Fruit fly (Drosophila melanogaster) whole organism, embryonic: ENCODE measurements around the gene CG14104.

Experiments
- Atf-2 ChIP-seq: fragments of 200-800 bp; sonication (Bioruptor generic); optimal IDR thresholded peaks from 2 replicates; lab custom pipeline; 2016; ENCODE audit warnings: missing biosample characterization, missing genetic modification characterization
- Awh ChIP-seq: fragments of 200-800 bp; sonication (Bioruptor generic); IDR thresholded peaks from 2 replicates; pipeline ENCODE4, ENCODE4 v1.3.6; 2022; ENCODE audit warnings: missing biosample characterization, missing genetic modification characterization
- C15 ChIP-seq: fragments of 200-800 bp; sonication (Bioruptor generic); IDR thresholded peaks from 3 replicates; pipeline ENCODE4 v1.3.6; 2022; ENCODE audit warnings: missing biosample characterization, missing genetic modification characterization
- CG10274 ChIP-seq: fragments of 200-800 bp; sonication (Bioruptor generic); optimal IDR thresholded peaks from 3 replicates; lab custom pipeline; 2017; ENCODE audit warnings: missing biosample characterization, mild to moderate bottlenecking, missing genetic modification characterization
- CG12219 ChIP-seq: fragments of 200-800 bp; sonication (Bioruptor generic); optimal IDR thresholded peaks from 3 replicates; lab custom pipeline; 2018; ENCODE audit warnings: missing biosample characterization, mild to moderate bottlenecking, missing genetic modification characterization
- CG12299 ChIP-seq: fragments of 200-800 bp; sonication (Bioruptor generic); optimal IDR thresholded peaks from 2 replicates; lab custom pipeline; 2018; ENCODE audit warnings: missing biosample characterization, mild to moderate bottlenecking, missing genetic modification characterization
- CG14050 ChIP-seq: fragments of 200-800 bp; sonication (Bioruptor generic); IDR thresholded peaks from 3 replicates; pipeline ENCODE4 v1.3.6; 2022; ENCODE audit warnings: missing biosample characterization, missing genetic modification characterization
- CG15479 ChIP-seq: fragments of 200-800 bp; sonication (Bioruptor generic); optimal IDR thresholded peaks from 3 replicates; lab custom pipeline; 2019; ENCODE audit warnings: missing biosample characterization, mild to moderate bottlenecking, missing genetic modification characterization, moderate library complexity
- CG1603 ChIP-seq: fragments of 200-800 bp; sonication (Bioruptor generic); optimal IDR thresholded peaks from 2 replicates; lab custom pipeline; 2019; ENCODE audit warnings: missing biosample characterization, mild to moderate bottlenecking, missing genetic modification characterization, moderate library complexity
- CG17385 ChIP-seq: fragments of 200-800 bp; sonication (Bioruptor generic); optimal IDR thresholded peaks from 3 replicates; lab custom pipeline; 2018; ENCODE audit warnings: missing biosample characterization, mild to moderate bottlenecking, missing genetic modification characterization
- CG17568 ChIP-seq: fragments of 200-800 bp; sonication (Bioruptor generic); optimal IDR thresholded peaks from 2 replicates; lab custom pipeline; 2018; ENCODE audit warnings: missing biosample characterization, mild to moderate bottlenecking, missing genetic modification characterization, moderate library complexity
- CG17612 ChIP-seq: fragments of 200-800 bp; sonication (Bioruptor generic); IDR thresholded peaks from 2 replicates; pipeline ENCODE4 v1.3.6; 2022; ENCODE audit warnings: missing biosample characterization, missing genetic modification characterization
- CG2116 ChIP-seq: fragments of 200-800 bp; sonication (Bioruptor generic); optimal IDR thresholded peaks from 3 replicates; lab custom pipeline; 2018; ENCODE audit warnings: missing biosample characterization, mild to moderate bottlenecking, missing genetic modification characterization
- CG32772 ChIP-seq: fragments of 200-800 bp; sonication (Bioruptor generic); IDR thresholded peaks from 2 replicates; pipeline ENCODE4 v1.3.6; 2022; ENCODE audit warnings: missing biosample characterization, missing genetic modification characterization
- CG3281 ChIP-seq: fragments of 200-800 bp; sonication (Bioruptor generic); optimal IDR thresholded peaks from 3 replicates; lab custom pipeline; 2017; ENCODE audit warnings: missing biosample characterization, mild to moderate bottlenecking, missing genetic modification characterization
- CG4328 ChIP-seq: fragments of 200-800 bp; sonication (Bioruptor generic); optimal IDR thresholded peaks from 3 replicates; lab custom pipeline; 2017; ENCODE audit warnings: missing biosample characterization, missing genetic modification reagents, missing genetic modification characterization
- CG4730 ChIP-seq: fragments of 200-800 bp; sonication (Bioruptor generic); IDR thresholded peaks from 2 replicates; pipeline ENCODE4 v1.3.6; 2022; ENCODE audit warnings: missing biosample characterization, missing genetic modification characterization
- CG7271 ChIP-seq: fragments of 200-800 bp; sonication (Bioruptor generic); optimal IDR thresholded peaks from 2 replicates; lab custom pipeline; 2018; ENCODE audit warnings: missing biosample characterization, mild to moderate bottlenecking, missing genetic modification characterization, moderate library complexity
- CG8089 ChIP-seq: fragments of 200-800 bp; sonication (Bioruptor generic); optimal IDR thresholded peaks from 3 replicates; lab custom pipeline; 2016; ENCODE audit warnings: missing biosample characterization, missing genetic modification characterization
- CG8924 ChIP-seq: fragments of 200-800 bp; optimal IDR thresholded peaks from 3 replicates; lab custom pipeline; 2019; ENCODE audit warnings: missing biosample characterization, mild to moderate bottlenecking, missing genetic modification characterization, moderate library complexity
- CG9797 ChIP-seq: fragments of 200-800 bp; sonication (Bioruptor generic); optimal IDR thresholded peaks from 3 replicates; lab custom pipeline; 2018; ENCODE audit warnings: missing biosample characterization, mild to moderate bottlenecking, missing genetic modification characterization
- CHES-1-like ChIP-seq: fragments of 200-800 bp; sonication (Bioruptor generic); optimal IDR thresholded peaks from 2 replicates; lab custom pipeline; 2016; ENCODE audit warnings: missing biosample characterization, missing genetic modification characterization
- Dad ChIP-seq: fragments of 200-800 bp; sonication (Bioruptor generic); optimal IDR thresholded peaks from 3 replicates; lab custom pipeline; 2016; ENCODE audit warnings: missing biosample characterization, missing genetic modification characterization
- HmgZ ChIP-seq: fragments of 200-800 bp; sonication (Bioruptor generic); optimal IDR thresholded peaks from 2 replicates; lab custom pipeline; 2018; ENCODE audit warnings: missing biosample characterization, mild to moderate bottlenecking, missing genetic modification characterization
- Hr3 ChIP-seq: fragments of 200-800 bp; sonication (Bioruptor generic); optimal IDR thresholded peaks from 3 replicates; lab custom pipeline; 2016; ENCODE audit warnings: missing biosample characterization, missing genetic modification characterization
- Hr51 ChIP-seq, 2 experiments: fragments of 200-800 bp; sonication (Bioruptor generic); optimal IDR thresholded peaks; 2 replicates in 1 of 2; 3 replicates in 1 of 2; lab custom pipeline; 2016 to 2018; ENCODE audit warnings: missing biosample characterization in 2 of 2, missing genetic modification characterization in 2 of 2, mild to moderate bottlenecking in 1 of 2, moderate library complexity in 1 of 2
- MBD-R2 ChIP-seq: fragments of 200-800 bp; sonication (Bioruptor generic); IDR thresholded peaks from 2 replicates; pipeline ENCODE4 v1.3.6; 2022; ENCODE audit warnings: missing biosample characterization, missing genetic modification characterization
- Mad ChIP-seq: fragments of 200-800 bp; sonication (Bioruptor generic); optimal IDR thresholded peaks from 2 replicates; lab custom pipeline; 2016; ENCODE audit warnings: missing biosample characterization, missing genetic modification characterization
- Pdp1 ChIP-seq, 2 experiments: fragments of 200-800 bp; sonication (Bioruptor generic); optimal IDR thresholded peaks; 3 replicates each; lab custom pipeline; 2016; ENCODE audit warnings: missing biosample characterization in 2 of 2, missing genetic modification characterization in 2 of 2, mild to moderate bottlenecking in 1 of 2, moderate library complexity in 1 of 2
- Poxn ChIP-seq: fragments of 200-800 bp; sonication (Bioruptor generic); IDR thresholded peaks from 2 replicates; pipeline ENCODE4 v1.3.6; 2022; ENCODE audit warnings: missing biosample characterization, missing genetic modification characterization
- Sox102F ChIP-seq: fragments of 200-800 bp; sonication (Bioruptor generic); optimal IDR thresholded peaks from 2 replicates; lab custom pipeline; 2018; ENCODE audit warnings: missing biosample characterization, mild to moderate bottlenecking, missing genetic modification characterization, moderate library complexity
- Trl ChIP-seq, 3 experiments: fragments of >200 bp in 2 of 3; fragments of 200-800 bp in 1 of 3; sonication (Bioruptor generic) in 1 of 3; optimal IDR thresholded peaks; 2 replicates in 1 of 3; 3 replicates in 2 of 3; lab custom pipeline; 2016 to 2017; ENCODE audit warnings: missing biosample characterization in 1 of 3, missing genetic modification characterization in 1 of 3
- ash1 ChIP-seq: fragments of 200-800 bp; sonication (Bioruptor generic); optimal IDR thresholded peaks from 2 replicates; lab custom pipeline; 2018; ENCODE audit warnings: missing biosample characterization, mild to moderate bottlenecking, missing genetic modification characterization
- corto ChIP-seq: fragments of 200-800 bp; sonication (Bioruptor generic); optimal IDR thresholded peaks from 2 replicates; lab custom pipeline; 2016; ENCODE audit warnings: missing biosample characterization, mild to moderate bottlenecking, missing genetic modification characterization, moderate library complexity
- dmrt11E ChIP-seq: fragments of 200-800 bp; sonication (Bioruptor generic); optimal IDR thresholded peaks from 3 replicates; lab custom pipeline; 2018; ENCODE audit warnings: missing biosample characterization, mild to moderate bottlenecking, missing genetic modification characterization, moderate library complexity
- dpn ChIP-seq, 2 experiments: fragments of 200-800 bp; sonication (Bioruptor generic); optimal IDR thresholded peaks; 3 replicates each; lab custom pipeline; 2016; ENCODE audit warnings: missing biosample characterization in 2 of 2, missing genetic modification characterization in 2 of 2
- dysf ChIP-seq: fragments of 200-800 bp; sonication (Bioruptor generic); IDR thresholded peaks from 3 replicates; pipeline ENCODE4 v1.3.6; 2022; ENCODE audit warnings: missing biosample characterization, missing genetic modification characterization
- eve ChIP-seq, 2 experiments: fragments of >200 bp; optimal IDR thresholded peaks; 2 replicates each; lab custom pipeline; 2017; ENCODE audit warnings: missing biosample characterization in 2 of 2, missing genetic modification characterization in 2 of 2
- ewg ChIP-seq: fragments of 200-800 bp; sonication (Bioruptor generic); optimal IDR thresholded peaks from 3 replicates; lab custom pipeline; 2017; ENCODE audit warnings: mild to moderate bottlenecking, missing biosample characterization, missing genetic modification reagents, missing genetic modification characterization
- klu ChIP-seq: fragments of 200-800 bp; sonication (Bioruptor generic); IDR thresholded peaks from 2 replicates; pipeline ENCODE4 v1.3.6; 2022; ENCODE audit warnings: missing biosample characterization, missing genetic modification characterization
- luna ChIP-seq: fragments of 200-800 bp; sonication (Bioruptor generic); optimal IDR thresholded peaks from 2 replicates; lab custom pipeline; 2016; ENCODE audit warnings: missing biosample characterization, missing genetic modification characterization
- peb ChIP-seq: fragments of 200-800 bp; sonication (Bioruptor generic); IDR thresholded peaks from 2 replicates; pipeline ENCODE4 v1.3.6; 2022; ENCODE audit warnings: missing biosample characterization, missing genetic modification characterization
- row ChIP-seq: fragments of 200-800 bp; sonication (Bioruptor generic); IDR thresholded peaks from 3 replicates; pipeline ENCODE4 v1.3.6; 2022; ENCODE audit warnings: missing biosample characterization, missing genetic modification characterization
- salm ChIP-seq: fragments of 200-800 bp; sonication (Bioruptor generic); optimal IDR thresholded peaks from 2 replicates; lab custom pipeline; 2018; ENCODE audit warnings: missing biosample characterization, mild to moderate bottlenecking, missing genetic modification characterization
- sc ChIP-seq, 3 experiments: fragments of >200 bp in 2 of 3; fragments of 200-800 bp in 1 of 3; sonication (Bioruptor generic) in 1 of 3; optimal IDR thresholded peaks; 2 replicates in 2 of 3; 3 replicates in 1 of 3; lab custom pipeline; 2017; ENCODE audit warnings: mild to moderate bottlenecking in 1 of 3, missing biosample characterization in 1 of 3, missing genetic modification characterization in 1 of 3, missing genetic modification reagents in 1 of 3
- slbo ChIP-seq: fragments of 200-800 bp; sonication (Bioruptor generic); IDR thresholded peaks from 2 replicates; pipeline ENCODE4 v1.3.6; 2022; ENCODE audit warnings: missing biosample characterization, missing genetic modification characterization
- sr ChIP-seq: fragments of 200-800 bp; sonication (Bioruptor generic); IDR thresholded peaks from 3 replicates; pipeline ENCODE4 v1.3.6; 2022; ENCODE audit warnings: missing biosample characterization, missing genetic modification characterization
- tup ChIP-seq: fragments of 200-800 bp; sonication (Bioruptor generic); optimal IDR thresholded peaks from 2 replicates; lab custom pipeline; 2016; ENCODE audit warnings: missing biosample characterization, mild to moderate bottlenecking, missing genetic modification characterization, moderate library complexity
- vfl ChIP-seq: fragments of 200-800 bp; sonication (Bioruptor generic); optimal IDR thresholded peaks from 2 replicates; lab custom pipeline; 2016; ENCODE audit warnings: missing biosample characterization, missing genetic modification characterization
- vnd ChIP-seq: fragments of 200-800 bp; sonication (Bioruptor generic); IDR thresholded peaks from 3 replicates; pipeline ENCODE4 v1.3.6; 2022; ENCODE audit warnings: missing biosample characterization, missing genetic modification characterization; ENCODE audit not compliant: partially characterized antibody

The CG14104 gene

dm6 chr3L:19791688-19792073 is 15.3 kb downstream of the CG14104 start (continued):
- TF ChIP-seq sr (GFP tag; lab: Robert Waterston, UW), result 0 out of 3 replicates have a peak, but pooled peaks have one; percentile 14
- no peak for TF ChIP-seq CG9797 (GFP tag; lab: Kevin White, UChicago)
- no peak for TF ChIP-seq CG32772
- TF ChIP-seq luna (GFP tag; lab: Kevin White, UChicago), result no peak
- TF ChIP-seq eve (GFP tag; optimal IDR thresholded peaks at IDR 0.05; lab: Kevin White, UChicago), result no peak
- peak; percentile 38 for TF ChIP-seq CG12219
- no peak for TF ChIP-seq CG14050 (GFP tag; lab: Robert Waterston, UW)
- peak; percentile 33 for TF ChIP-seq HmgZ (tag; lab: Kevin White, UChicago)
- TF ChIP-seq Mad (GFP tag; lab: Kevin White, UChicago), result no peak
- TF ChIP-seq CG12299 (tag; lab: Kevin White, UChicago), result no peak
- TF ChIP-seq Sox102F (GFP tag; lab: Kevin White, UChicago), result no peak
- TF ChIP-seq peb (GFP tag; lab: Robert Waterston, UW), result peak; percentile 30; the same call in 1 of the 2 replicates
- TF ChIP-seq corto (GFP tag; lab: Kevin White, UChicago), result no peak
- TF ChIP-seq CG2116, result no peak
- TF ChIP-seq Dad, result no peak
- no peak for TF ChIP-seq row
- no peak for TF ChIP-seq dpn (GFP tag; optimal IDR thresholded peaks at IDR 0.05; lab: Kevin White, UChicago)
- no peak for TF ChIP-seq vnd (GFP tag; lab: Robert Waterston, UW)
- TF ChIP-seq CG10274 (GFP tag; lab: Kevin White, UChicago), result no peak
- TF ChIP-seq Awh (GFP tag; lab: Robert Waterston, UW), result no peak; the same call in 1 of the 2 replicates
- TF ChIP-seq Poxn (GFP tag; lab: Robert Waterston, UW), result no peak
- no peak for TF ChIP-seq Hr3
- TF ChIP-seq CG4730 (GFP tag; lab: Robert Waterston, UW), result no peak
- TF ChIP-seq CG17385, result peak; percentile 15
- no peak for TF ChIP-seq ash1 (GFP tag; lab: Kevin White, UChicago)
- peak; percentile 12 for TF ChIP-seq CG8924
- TF ChIP-seq slbo (GFP tag; lab: Robert Waterston, UW), result no peak
- TF ChIP-seq CG7271, result no peak
- no peak for TF ChIP-seq tup
- no peak for TF ChIP-seq CG17612 (GFP tag; lab: Robert Waterston, UW)
- TF ChIP-seq vfl (GFP tag; lab: Kevin White, UChicago), result no peak
- no peak; the same call in 1 of the 2 replicates for TF ChIP-seq MBD-R2 (GFP tag; lab: Robert Waterston, UW)
- peak; percentile 39 for TF ChIP-seq CG3281 (GFP tag; lab: Kevin White, UChicago)
- peak; percentile 22 for TF ChIP-seq CG4328 (GFP tag; lab: Kevin White, UChicago)
- TF ChIP-seq Atf-2, result no peak
- no peak for TF ChIP-seq ewg (GFP tag; lab: Kevin White, UChicago)
- TF ChIP-seq CG15479 (GFP tag; lab: Kevin White, UChicago), result peak; percentile 98
- no peak for TF ChIP-seq dysf (GFP tag; lab: Robert Waterston, UW)
- no peak for TF ChIP-seq CG8089 (GFP tag; lab: Kevin White, UChicago)
- TF ChIP-seq Pdp1 (GFP tag; optimal IDR thresholded peaks at IDR 0.05; lab: Kevin White, UChicago), result no peak
- TF ChIP-seq dmrt11E (tag; lab: Kevin White, UChicago), result no peak
- peak; percentile 33 to 85 for TF ChIP-seq Trl (optimal IDR thresholded peaks at IDR 0.05; lab: Kevin White, UChicago)
- TF ChIP-seq Trl (GFP tag; optimal IDR thresholded peaks at IDR 0.05; lab: Kevin White, UChicago), result no peak
- TF ChIP-seq CG1603 (tag; lab: Kevin White, UChicago), result no peak
- peak; percentile 1 for TF ChIP-seq salm (tag; lab: Kevin White, UChicago)
- TF ChIP-seq sc (optimal IDR thresholded peaks at IDR 0.05; lab: Kevin White, UChicago), result no peak
- no peak for TF ChIP-seq sc (GFP tag; optimal IDR thresholded peaks at IDR 0.05; lab: Kevin White, UChicago)
- no peak for TF ChIP-seq Hr51 (GFP tag; optimal IDR thresholded peaks at IDR 0.05; lab: Kevin White, UChicago)
- no peak for TF ChIP-seq C15
- TF ChIP-seq CHES-1-like (GFP tag; lab: Kevin White, UChicago), result no peak
- no peak for TF ChIP-seq klu (GFP tag; lab: Robert Waterston, UW)
- TF ChIP-seq CG17568, result peak; percentile 19
